Worm (Caenorhabditis elegans) whole organism, L4/young adult: ENCODE data around the gene gcy-12.

Experiments
- W03F9.2 ChIP-seq: fragments of 150-350 bp; optimal IDR thresholded peaks from 2 replicates; lab custom pipeline; 2014; ENCODE audit warnings: missing biosample characterization, missing genetic modification characterization
- dao-5 ChIP-seq: sonication (generic microtip); optimal IDR thresholded peaks from 2 replicates; lab custom pipeline; 2016; ENCODE audit warnings: missing genotype, missing genetic modification characterization, moderate library complexity, missing compliant biosample characterization
- him-1 ChIP-seq: sonication (generic microtip); optimal IDR thresholded peaks from 2 replicates; lab custom pipeline; 2016; ENCODE audit warnings: missing genotype, missing genetic modification reagents, missing genetic modification characterization, missing compliant biosample characterization

DNA sequence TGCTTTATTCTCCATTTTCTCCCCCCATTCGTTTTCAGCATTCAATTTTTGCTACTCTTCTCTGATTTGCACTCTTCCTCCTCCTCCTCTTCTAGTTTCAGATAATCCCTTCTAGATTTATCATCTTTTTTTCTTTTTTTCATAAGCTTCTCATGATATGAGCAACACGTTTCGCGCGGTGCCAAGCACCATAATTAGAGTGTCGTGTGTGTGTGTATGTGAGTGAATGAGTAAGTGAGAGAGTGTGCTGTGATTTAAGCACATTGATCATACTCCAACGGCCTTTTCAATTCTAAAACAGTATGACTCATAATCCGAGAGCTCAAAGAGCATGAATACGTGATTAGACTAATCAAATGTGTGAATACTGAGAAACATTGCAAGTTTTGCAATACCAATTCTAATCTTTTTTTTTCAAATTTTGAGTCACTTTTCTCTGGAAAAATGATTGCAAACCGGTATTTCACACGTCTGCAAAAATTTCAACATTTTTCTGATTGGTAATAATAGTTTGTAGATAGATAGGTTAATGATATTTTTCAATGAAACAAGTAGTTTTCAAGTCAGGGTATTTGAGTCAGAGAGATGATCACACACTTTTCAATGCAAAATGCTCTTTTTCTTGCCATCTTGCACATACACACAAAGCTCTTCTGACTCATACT is 23.7 kb downstream of the gcy-12 start:
- TF ChIP-seq dao-5 (tag; lab: Kevin White, UChicago) (no peak), W03F9.2 (tag; lab: Kevin White, UChicago) (no peak), him-1 (tag; lab: Kevin White, UChicago) (no peak)
